Worm (Caenorhabditis elegans) whole organism, L2 larva: ENCODE measurements around the gene appg-2.

ENCODE experiments used
- C34F6.9 ChIP-seq: fragments of 150-350 bp; optimal IDR thresholded peaks from 2 replicates; lab custom pipeline; 2014; ENCODE audit warnings: missing biosample characterization, missing genetic modification characterization
- F13H6.1 ChIP-seq: sonication (generic microtip); optimal IDR thresholded peaks from 2 replicates; lab custom pipeline; 2016; ENCODE audit warnings: missing genetic modification characterization, missing compliant biosample characterization
- R02D3.7 ChIP-seq: fragments of 150-350 bp; optimal IDR thresholded peaks from 2 replicates; lab custom pipeline; 2014; ENCODE audit warnings: missing biosample characterization, missing genetic modification characterization
- Y55F3AM.14 ChIP-seq: fragments of 200-800 bp; sonication (Bioruptor generic); optimal IDR thresholded peaks from 2 replicates; lab custom pipeline; 2018; ENCODE audit warnings: mild to moderate bottlenecking, missing genetic modification characterization, missing compliant biosample characterization
- ZK546.5 ChIP-seq: sonication (generic microtip); optimal IDR thresholded peaks from 2 replicates; lab custom pipeline; 2017; ENCODE audit warnings: missing biosample characterization, missing genetic modification characterization
- alr-1 ChIP-seq: fragments of 150-350 bp; optimal IDR thresholded peaks from 2 replicates; lab custom pipeline; 2014; ENCODE audit warnings: missing biosample characterization, missing genetic modification characterization
- aly-2 ChIP-seq: fragments of 150-350 bp; optimal IDR thresholded peaks from 2 replicates; lab custom pipeline; 2014; ENCODE audit warnings: missing biosample characterization, missing genetic modification characterization
- ama-1 ChIP-seq: fragments of 150-350 bp; optimal IDR thresholded peaks from 2 replicates; lab custom pipeline; 2018; ENCODE audit warnings: inconsistent platforms
- blmp-1 ChIP-seq: sonication (generic microtip); optimal IDR thresholded peaks from 2 replicates; lab custom pipeline; 2017; ENCODE audit warnings: missing genetic modification characterization, mild to moderate bottlenecking, missing compliant biosample characterization, antibody characterized with exemption, moderate library complexity; ENCODE audit not compliant: insufficient read depth
- ceh-16 ChIP-seq: fragments of 150-350 bp; optimal IDR thresholded peaks from 2 replicates; lab custom pipeline; 2014; ENCODE audit warnings: missing biosample characterization, missing genetic modification characterization
- crh-2 ChIP-seq: sonication (generic microtip); optimal IDR thresholded peaks from 2 replicates; lab custom pipeline; 2017; ENCODE audit warnings: missing biosample characterization, missing genetic modification characterization
- dmd-4 ChIP-seq: sonication (generic microtip); optimal IDR thresholded peaks from 2 replicates; lab custom pipeline; 2017; ENCODE audit warnings: missing biosample characterization, missing genetic modification characterization
- egl-27 ChIP-seq: sonication (generic microtip); optimal IDR thresholded peaks from 3 replicates; lab custom pipeline; 2017; ENCODE audit warnings: missing biosample characterization, missing genetic modification reagents, missing genetic modification characterization
- elt-1 ChIP-seq: fragments of 150-350 bp; optimal IDR thresholded peaks from 2 replicates; lab custom pipeline; 2014; ENCODE audit warnings: missing biosample characterization, missing genetic modification characterization
- elt-3 ChIP-seq: sonication (generic microtip); optimal IDR thresholded peaks from 2 replicates; lab custom pipeline; 2017; ENCODE audit warnings: missing biosample characterization, missing genetic modification characterization
- fos-1 ChIP-seq: fragments of 150-350 bp; optimal IDR thresholded peaks from 2 replicates; lab custom pipeline; 2014; ENCODE audit warnings: missing biosample characterization, missing genetic modification characterization
- gmeb-1 ChIP-seq: fragments of 150-350 bp; optimal IDR thresholded peaks from 2 replicates; lab custom pipeline; 2014; ENCODE audit warnings: missing biosample characterization, missing genetic modification characterization
- lin-11 ChIP-seq: fragments of 150-350 bp; sonication (generic microtip); optimal IDR thresholded peaks from 2 replicates; lab custom pipeline; 2014; ENCODE audit warnings: missing biosample characterization, missing genetic modification characterization, inconsistent platforms, mixed read lengths
- lin-13 ChIP-seq: fragments of 150-350 bp; optimal IDR thresholded peaks from 2 replicates; lab custom pipeline; 2014; ENCODE audit warnings: missing biosample characterization, missing genetic modification reagents, missing genetic modification characterization
- lin-39 ChIP-seq: fragments of 150-350 bp; optimal IDR thresholded peaks from 2 replicates; lab custom pipeline; 2014; ENCODE audit warnings: missing biosample characterization, missing genetic modification reagents, missing genetic modification characterization
- lsy-2 ChIP-seq, 2 experiments: fragments of 150-350 bp in 1 of 2; sonication (generic microtip) in 1 of 2; optimal IDR thresholded peaks; 2 replicates each; lab custom pipeline; 2014 to 2017; ENCODE audit warnings: missing biosample characterization in 2 of 2, missing genetic modification characterization in 2 of 2
- mab-5 ChIP-seq: fragments of 150-350 bp; optimal IDR thresholded peaks from 2 replicates; lab custom pipeline; 2014; ENCODE audit warnings: missing biosample characterization, missing genetic modification characterization
- mbf-1 ChIP-seq: sonication (generic microtip); optimal IDR thresholded peaks from 2 replicates; lab custom pipeline; 2017; ENCODE audit warnings: missing biosample characterization, missing genetic modification characterization
- mdl-1 ChIP-seq, 2 experiments: fragments of 150-350 bp in 1 of 2; sonication (generic microtip) in 1 of 2; optimal IDR thresholded peaks; 2 replicates each; lab custom pipeline; 2017; ENCODE audit warnings: missing biosample characterization in 2 of 2, missing genetic modification characterization in 2 of 2
- nhr-10 ChIP-seq: sonication (generic microtip); optimal IDR thresholded peaks from 2 replicates; lab custom pipeline; 2017; ENCODE audit warnings: missing biosample characterization, missing genetic modification characterization
- nhr-11 ChIP-seq: fragments of 150-350 bp; optimal IDR thresholded peaks from 2 replicates; lab custom pipeline; 2014; ENCODE audit warnings: missing biosample characterization, missing genetic modification characterization
- nhr-12 ChIP-seq: fragments of 150-350 bp; optimal IDR thresholded peaks from 2 replicates; lab custom pipeline; 2014; ENCODE audit warnings: missing biosample characterization, missing genetic modification characterization
- nhr-129 ChIP-seq: fragments of 150-350 bp; optimal IDR thresholded peaks from 2 replicates; lab custom pipeline; 2014; ENCODE audit warnings: missing biosample characterization, missing genetic modification characterization
- nhr-21 ChIP-seq: fragments of 150-350 bp; optimal IDR thresholded peaks from 2 replicates; lab custom pipeline; 2014; ENCODE audit warnings: missing biosample characterization, missing genetic modification characterization
- nhr-23 ChIP-seq: fragments of 150-350 bp; optimal IDR thresholded peaks from 2 replicates; lab custom pipeline; 2014; ENCODE audit warnings: missing biosample characterization, missing genetic modification reagents, missing genetic modification characterization
- nhr-237 ChIP-seq: fragments of 150-350 bp; optimal IDR thresholded peaks from 2 replicates; lab custom pipeline; 2014; ENCODE audit warnings: missing biosample characterization, missing genetic modification characterization
- nhr-25 ChIP-seq: fragments of 150-350 bp; sonication (generic microtip); optimal IDR thresholded peaks from 3 replicates; lab custom pipeline; 2014; ENCODE audit warnings: missing biosample characterization, missing genetic modification characterization
- nhr-6 ChIP-seq: fragments of 150-350 bp; optimal IDR thresholded peaks from 2 replicates; lab custom pipeline; 2014; ENCODE audit warnings: missing biosample characterization, missing genetic modification characterization
- nhr-77 ChIP-seq: fragments of 150-350 bp; optimal IDR thresholded peaks from 2 replicates; lab custom pipeline; 2014; ENCODE audit warnings: missing biosample characterization, missing genetic modification characterization
- peb-1 ChIP-seq: fragments of 150-350 bp; optimal IDR thresholded peaks from 2 replicates; lab custom pipeline; 2014; ENCODE audit warnings: missing biosample characterization, missing genetic modification characterization
- sem-4 ChIP-seq: fragments of 150-350 bp; optimal IDR thresholded peaks from 2 replicates; lab custom pipeline; 2014; ENCODE audit warnings: missing biosample characterization, missing genetic modification reagents, missing genetic modification characterization
- skn-1 ChIP-seq: sonication (generic microtip); optimal IDR thresholded peaks from 2 replicates; lab custom pipeline; 2017; ENCODE audit warnings: missing biosample characterization, missing genetic modification characterization
- sma-3 ChIP-seq: sonication (generic microtip); optimal IDR thresholded peaks from 2 replicates; lab custom pipeline; 2016; ENCODE audit warnings: missing genetic modification reagents, missing genetic modification characterization, missing compliant biosample characterization
- sma-9 ChIP-seq, 2 experiments: fragments of 150-350 bp in 1 of 2; sonication (generic microtip) in 1 of 2; optimal IDR thresholded peaks; 2 replicates each; lab custom pipeline; 2014 to 2016; ENCODE audit warnings: missing genetic modification characterization in 2 of 2, mild to moderate bottlenecking in 1 of 2, missing biosample characterization in 1 of 2, missing compliant biosample characterization in 1 of 2, missing genetic modification reagents in 1 of 2, moderate library complexity in 1 of 2
- snpc-4 ChIP-seq: fragments of 150-350 bp; optimal IDR thresholded peaks from 2 replicates; lab custom pipeline; 2014; ENCODE audit warnings: missing biosample characterization, missing genetic modification characterization
- unc-39 ChIP-seq: fragments of 150-350 bp; optimal IDR thresholded peaks from 2 replicates; lab custom pipeline; 2014; ENCODE audit warnings: missing biosample characterization, missing genetic modification characterization
- unc-55 ChIP-seq: fragments of 150-350 bp; sonication (generic microtip); optimal IDR thresholded peaks from 3 replicates; lab custom pipeline; 2014; ENCODE audit warnings: missing biosample characterization, missing genetic modification reagents, missing genetic modification characterization
- unc-62 ChIP-seq: fragments of 150-350 bp; optimal IDR thresholded peaks from 2 replicates; lab custom pipeline; 2014; ENCODE audit warnings: missing biosample characterization, missing genetic modification reagents, missing genetic modification characterization
- zag-1 ChIP-seq: fragments of 150-350 bp; optimal IDR thresholded peaks from 2 replicates; lab custom pipeline; 2014; ENCODE audit warnings: missing biosample characterization, missing genetic modification characterization
- ztf-1 ChIP-seq: fragments of 200-800 bp; sonication (Bioruptor generic); conservative IDR thresholded peaks from 2 replicates; pipeline ENCODE4 v1.3.6; 2022; ENCODE audit warnings: missing genetic modification characterization, missing compliant biosample characterization
- ztf-11 ChIP-seq: sonication (generic microtip); optimal IDR thresholded peaks from 2 replicates; lab custom pipeline; 2017; ENCODE audit warnings: missing biosample characterization, missing genetic modification characterization
- ztf-4 ChIP-seq: fragments of 150-350 bp; optimal IDR thresholded peaks from 2 replicates; lab custom pipeline; 2014; ENCODE audit warnings: missing biosample characterization, missing genetic modification characterization

appg-2 gene

ce11 chrII:8820126-8820972 is 19.4 kb downstream of the appg-2 start (continued):
- TF ChIP-seq elt-1 (tag; lab: Kevin White, UChicago) (no peak), nhr-11 (tag; lab: Kevin White, UChicago) (no peak)

ce11 chrII:8821140-8821595 is 20.2 kb downstream of the appg-2 start, which contains the start of gene F46C5.1:
Gene F46C5.1, minus strand, starts transcription at chrII:8821190.
- no peak for TF ChIP-seq egl-27
- TF ChIP-seq C34F6.9 (tag; lab: Kevin White, UChicago), result no peak
- no peak for TF ChIP-seq sem-4
- no peak for TF ChIP-seq R02D3.7
- TF ChIP-seq ceh-16, result no peak
- no peak for TF ChIP-seq unc-55
- no peak for TF ChIP-seq nhr-23
- TF ChIP-seq mab-5 (tag; lab: Kevin White, UChicago), result no peak
- TF ChIP-seq snpc-4, result no peak
- TF ChIP-seq sma-9 (GFP tag; optimal IDR thresholded peaks at IDR 0.05; lab: Kevin White, UChicago), result no peak
- TF ChIP-seq sma-9 (tag; optimal IDR thresholded peaks at IDR 0.05; lab: Kevin White, UChicago), result no peak
- no peak for TF ChIP-seq blmp-1 (tag; lab: Kevin White, UChicago)
- no peak for TF ChIP-seq lin-39 (tag; lab: Kevin White, UChicago)
- TF ChIP-seq aly-2, result no peak
- no peak for TF ChIP-seq F13H6.1
- no peak for TF ChIP-seq nhr-237

- TF ChIP-seq unc-39 (tag; lab: Kevin White, UChicago) (no peak), nhr-10 (tag; lab: Kevin White, UChicago) (no peak), ztf-11 (tag; lab: Kevin White, UChicago) (no peak), mdl-1 (tag; optimal IDR thresholded peaks at IDR 0.05; lab: Kevin White, UChicago) (peak in 1 of 2 experiments; percentile 45), elt-3 (tag; lab: Kevin White, UChicago) (no peak), nhr-21 (peak; percentile 92), blmp-1 (tag; lab: Kevin White, UChicago) (peak; percentile 53), fos-1 (no peak), lsy-2 (tag; optimal IDR thresholded peaks at IDR 0.05; lab: Kevin White, UChicago) (peak in 1 of 2 experiments; percentile 10), unc-62 (GFP tag; lab: Kevin White, UChicago) (no peak), ztf-1 (no peak), F13H6.1 (no peak), sma-9 (GFP tag; optimal IDR thresholded peaks at IDR 0.05; lab: Kevin White, UChicago) (peak; percentile 96), sma-9 (tag; optimal IDR thresholded peaks at IDR 0.05; lab: Kevin White, UChicago) (no peak), ama-1 (lab: Kevin White, UChicago) (no peak), sma-3 (GFP tag; lab: Kevin White, UChicago) (peak; percentile 69), nhr-23 (no peak), skn-1 (no peak), C34F6.9 (tag; lab: Kevin White, UChicago) (no peak), nhr-237 (no peak), lin-11 (tag; lab: Kevin White, UChicago) (no peak), zag-1 (no peak), nhr-11 (tag; lab: Kevin White, UChicago) (no peak), sem-4 (no peak), mab-5 (tag; lab: Kevin White, UChicago) (no peak), nhr-25 (peak; percentile 59), lin-39 (tag; lab: Kevin White, UChicago) (no peak), nhr-77 (tag; lab: Kevin White, UChicago) (no peak), ztf-4 (no peak), aly-2 (no peak), lin-13 (GFP tag; lab: Kevin White, UChicago) (no peak), nhr-12 (tag; lab: Kevin White, UChicago) (no peak), alr-1 (tag; lab: Kevin White, UChicago) (no peak), snpc-4 (no peak), unc-55 (no peak), crh-2 (tag; lab: Kevin White, UChicago) (peak; percentile 9), elt-1 (tag; lab: Kevin White, UChicago) (no peak), egl-27 (no peak), Y55F3AM.14 (GFP tag; lab: Kevin White, UChicago) (no peak), dmd-4 (tag; lab: Kevin White, UChicago) (no peak), gmeb-1 (tag; lab: Kevin White, UChicago) (no peak), mbf-1 (tag; lab: Kevin White, UChicago) (no peak), peb-1 (no peak), ZK546.5 (tag; lab: Kevin White, UChicago) (no peak), R02D3.7 (no peak), nhr-6 (tag; lab: Kevin White, UChicago) (peak; percentile 45), nhr-129 (no peak)
Measured at ce11 chrII:8822711-8823110, 21.8 kb downstream of the appg-2 start.
